Worm (Caenorhabditis elegans) whole organism, young adult: Measurements from ENCODE around the gene cyc-2.1.
A peak's percentile ranks its signal among the peaks of the same experiment; 100 is the strongest.

Experiments
- B0019.2 ChIP-seq: fragments of 200-800 bp; sonication (Bioruptor generic); conservative IDR thresholded peaks from 2 replicates; pipeline ENCODE4 v1.3.6; 2022; ENCODE audit warnings: missing genetic modification reagents, missing genetic modification characterization, missing compliant biosample characterization
- B0035.1 ChIP-seq: sonication (generic microtip); optimal IDR thresholded peaks from 2 replicates; lab custom pipeline; 2016; ENCODE audit warnings: missing genetic modification characterization, mild to moderate bottlenecking, missing compliant biosample characterization, missing genotype, missing genetic modification reagents
- B0336.3 ChIP-seq: fragments of 200-800 bp; sonication (Bioruptor generic); IDR thresholded peaks from 2 replicates; pipeline ENCODE4 v1.3.6; 2022; ENCODE audit warnings: missing genetic modification characterization, missing compliant biosample characterization
- C06A6.2 ChIP-seq: fragments of 200-800 bp; sonication (Bioruptor generic); conservative IDR thresholded peaks from 2 replicates; pipeline ENCODE4 v1.3.6; 2022; ENCODE audit warnings: missing genetic modification characterization, missing compliant biosample characterization
- F22D6.2 ChIP-seq: sonication (generic microtip); optimal IDR thresholded peaks from 2 replicates; lab custom pipeline; 2016; ENCODE audit warnings: mild to moderate bottlenecking, missing genetic modification characterization, missing compliant biosample characterization
- F33H1.4 ChIP-seq: fragments of 200-800 bp; sonication (Bioruptor generic); IDR thresholded peaks from 2 replicates; pipeline ENCODE4 v1.3.6; 2022; ENCODE audit warnings: missing genetic modification reagents, missing genetic modification characterization, missing compliant biosample characterization
- Y53F4B.3 ChIP-seq: fragments of 200-800 bp; sonication (Bioruptor generic); IDR thresholded peaks from 2 replicates; pipeline ENCODE4 v1.3.6; 2022; ENCODE audit warnings: missing genetic modification reagents, missing genetic modification characterization, missing compliant biosample characterization
- Y67H2A.10 ChIP-seq: fragments of 200-800 bp; sonication (Bioruptor generic); conservative IDR thresholded peaks from 2 replicates; pipeline ENCODE4 v1.3.6; 2022; ENCODE audit warnings: missing genetic modification reagents, missing genetic modification characterization, missing compliant biosample characterization
- Y79H2A.3 ChIP-seq: fragments of 200-800 bp; sonication (Bioruptor generic); conservative IDR thresholded peaks from 2 replicates; pipeline ENCODE4 v1.3.6; 2022; ENCODE audit warnings: missing genetic modification reagents, missing genetic modification characterization, missing compliant biosample characterization
- atf-7 ChIP-seq: sonication (generic microtip); optimal IDR thresholded peaks from 2 replicates; lab custom pipeline; 2017; ENCODE audit warnings: mild to moderate bottlenecking, missing genetic modification characterization, missing compliant biosample characterization
- attf-3 ChIP-seq: fragments of 200-800 bp; sonication (Bioruptor generic); conservative IDR thresholded peaks from 2 replicates; pipeline ENCODE4 v1.3.6; 2022; ENCODE audit warnings: missing genetic modification reagents, missing genetic modification characterization, missing compliant biosample characterization
- bed-1 ChIP-seq: fragments of 200-800 bp; sonication (Bioruptor generic); IDR thresholded peaks from 2 replicates; pipeline ENCODE4 v1.3.6; 2022; ENCODE audit warnings: missing genetic modification reagents, missing genetic modification characterization, missing compliant biosample characterization
- cebp-1 ChIP-seq, 2 experiments: fragments of 200-800 bp in 1 of 2; sonication (Bioruptor generic) in 1 of 2; sonication (generic microtip) in 1 of 2; IDR thresholded peaks in 1 of 2; optimal IDR thresholded peaks in 1 of 2; 2 replicates each; pipeline versions ENCODE4 v1.3.6 to Lab custom; 2017 to 2022; ENCODE audit warnings: missing compliant biosample characterization in 2 of 2, missing genetic modification characterization in 2 of 2, mild to moderate bottlenecking in 1 of 2, missing genetic modification reagents in 1 of 2, moderate library complexity in 1 of 2
- ceh-27 ChIP-seq: fragments of 200-800 bp; sonication (Bioruptor generic); optimal IDR thresholded peaks from 2 replicates; lab custom pipeline; 2018; ENCODE audit warnings: mild to moderate bottlenecking, missing genetic modification characterization, moderate library complexity, missing compliant biosample characterization
- ceh-91 ChIP-seq: fragments of 200-800 bp; sonication (Bioruptor generic); IDR thresholded peaks from 2 replicates; pipeline ENCODE4 v1.3.6; 2022; ENCODE audit warnings: missing genetic modification reagents, missing genetic modification characterization, missing compliant biosample characterization
- dox-1 ChIP-seq: fragments of 200-800 bp; sonication (Bioruptor generic); IDR thresholded peaks from 2 replicates; pipeline ENCODE4 v1.3.6; 2022; ENCODE audit warnings: missing genetic modification reagents, missing genetic modification characterization, missing compliant biosample characterization
- egl-44 ChIP-seq: fragments of 200-800 bp; sonication (Bioruptor generic); IDR thresholded peaks from 2 replicates; pipeline ENCODE4 v1.3.6; 2022; ENCODE audit warnings: missing genetic modification reagents, missing genetic modification characterization, missing compliant biosample characterization
- egrh-3 ChIP-seq: fragments of 200-800 bp; sonication (Bioruptor generic); IDR thresholded peaks from 2 replicates; pipeline ENCODE4 v1.3.6; 2022; ENCODE audit warnings: missing genetic modification reagents, missing genetic modification characterization, missing compliant biosample characterization
- gei-17 ChIP-seq: fragments of 200-800 bp; sonication (Bioruptor generic); optimal IDR thresholded peaks from 2 replicates; lab custom pipeline; 2018; ENCODE audit warnings: mild to moderate bottlenecking, missing genetic modification characterization, missing compliant biosample characterization
- hmg-1.2 ChIP-seq: fragments of 200-800 bp; sonication (Bioruptor generic); IDR thresholded peaks from 2 replicates; pipeline ENCODE4 v1.3.6; 2022; ENCODE audit warnings: missing genetic modification reagents, missing genetic modification characterization, missing compliant biosample characterization
- hmg-20 ChIP-seq: fragments of 200-800 bp; sonication (Bioruptor generic); IDR thresholded peaks from 2 replicates; pipeline ENCODE4 v1.3.6; 2022; ENCODE audit warnings: missing genetic modification reagents, missing genetic modification characterization, missing compliant biosample characterization
- let-607 ChIP-seq, 2 experiments: fragments of 200-800 bp in 1 of 2; sonication (Bioruptor generic) in 1 of 2; sonication (generic microtip) in 1 of 2; optimal IDR thresholded peaks; 2 replicates each; lab custom pipeline; 2016 to 2018; ENCODE audit warnings: mild to moderate bottlenecking in 2 of 2, missing compliant biosample characterization in 2 of 2, missing genetic modification characterization in 2 of 2, moderate library complexity in 2 of 2, missing genotype in 1 of 2
- lin-35 ChIP-seq, 3 experiments: fragments of 150-350 bp in 2 of 3; sonication (generic microtip) in 1 of 3; optimal IDR thresholded peaks; 2 replicates each; lab custom pipeline; 2014 to 2018; ENCODE audit warnings: missing biosample characterization in 3 of 3, missing genetic modification characterization in 3 of 3, missing genetic modification reagents in 3 of 3
- lin-54 ChIP-seq: fragments of 200-800 bp; sonication (Bioruptor generic); optimal IDR thresholded peaks from 2 replicates; lab custom pipeline; 2018; ENCODE audit warnings: mild to moderate bottlenecking, missing genetic modification characterization, missing compliant biosample characterization
- madf-3 ChIP-seq: fragments of 200-800 bp; sonication (Bioruptor generic); IDR thresholded peaks from 2 replicates; pipeline ENCODE4 v1.3.6; 2022; ENCODE audit warnings: missing genetic modification reagents, missing genetic modification characterization, missing compliant biosample characterization
- madf-8 ChIP-seq: fragments of 200-800 bp; sonication (Bioruptor generic); conservative IDR thresholded peaks from 2 replicates; pipeline ENCODE4 v1.3.6; 2022; ENCODE audit warnings: missing genetic modification reagents, missing genetic modification characterization, missing compliant biosample characterization
- mcd-1 ChIP-seq: fragments of 200-800 bp; sonication (Bioruptor generic); IDR thresholded peaks from 2 replicates; pipeline ENCODE4 v1.3.6; 2022; ENCODE audit warnings: missing genetic modification reagents, missing genetic modification characterization, missing compliant biosample characterization
- mel-28 ChIP-seq: sonication (generic microtip); optimal IDR thresholded peaks from 2 replicates; lab custom pipeline; 2016; ENCODE audit warnings: borderline replicate concordance, mild to moderate bottlenecking, missing genetic modification characterization, missing compliant biosample characterization
- nhr-90 ChIP-seq: sonication (generic microtip); optimal IDR thresholded peaks from 2 replicates; lab custom pipeline; 2016; ENCODE audit warnings: missing genotype, mild to moderate bottlenecking, missing genetic modification characterization, missing compliant biosample characterization
- rec-8 ChIP-seq, 2 experiments: sonication (generic microtip); optimal IDR thresholded peaks; 2 replicates each; lab custom pipeline; 2016; ENCODE audit warnings: mild to moderate bottlenecking in 2 of 2, missing genetic modification characterization in 2 of 2, missing genetic modification reagents in 2 of 2, missing genotype in 2 of 2, missing biosample characterization in 1 of 2, missing compliant biosample characterization in 1 of 2, moderate library complexity in 1 of 2
- repo-1 ChIP-seq: sonication (generic microtip); optimal IDR thresholded peaks from 2 replicates; lab custom pipeline; 2017; ENCODE audit warnings: mild to moderate bottlenecking, missing genetic modification characterization, missing compliant biosample characterization
- sea-2 ChIP-seq: fragments of 200-800 bp; sonication (Bioruptor generic); IDR thresholded peaks from 2 replicates; pipeline ENCODE4 v1.3.6; 2022; ENCODE audit warnings: missing genetic modification characterization, missing compliant biosample characterization
- somi-1 ChIP-seq: fragments of 200-800 bp; sonication (Bioruptor generic); optimal IDR thresholded peaks from 2 replicates; lab custom pipeline; 2018; ENCODE audit warnings: mild to moderate bottlenecking, missing genetic modification characterization, missing compliant biosample characterization
- tbp1 ChIP-seq: fragments of 200-800 bp; sonication (Bioruptor generic); optimal IDR thresholded peaks from 2 replicates; lab custom pipeline; 2018; ENCODE audit warnings: mild to moderate bottlenecking, missing genetic modification characterization, missing compliant biosample characterization
- ztf-18 ChIP-seq: sonication (generic microtip); optimal IDR thresholded peaks from 2 replicates; lab custom pipeline; 2016; ENCODE audit warnings: missing genotype, mild to moderate bottlenecking, missing genetic modification characterization, missing compliant biosample characterization
- ztf-25 ChIP-seq: fragments of 200-800 bp; sonication (Bioruptor generic); IDR thresholded peaks from 2 replicates; pipeline ENCODE4 v1.3.6; 2022; ENCODE audit warnings: missing genetic modification reagents, missing genetic modification characterization, missing compliant biosample characterization
- ztf-28 ChIP-seq: fragments of 200-800 bp; sonication (Bioruptor generic); IDR thresholded peaks from 2 replicates; pipeline ENCODE4 v1.3.6; 2022; ENCODE audit warnings: missing genetic modification reagents, missing genetic modification characterization, missing compliant biosample characterization

The cyc-2.1 gene

DNA sequence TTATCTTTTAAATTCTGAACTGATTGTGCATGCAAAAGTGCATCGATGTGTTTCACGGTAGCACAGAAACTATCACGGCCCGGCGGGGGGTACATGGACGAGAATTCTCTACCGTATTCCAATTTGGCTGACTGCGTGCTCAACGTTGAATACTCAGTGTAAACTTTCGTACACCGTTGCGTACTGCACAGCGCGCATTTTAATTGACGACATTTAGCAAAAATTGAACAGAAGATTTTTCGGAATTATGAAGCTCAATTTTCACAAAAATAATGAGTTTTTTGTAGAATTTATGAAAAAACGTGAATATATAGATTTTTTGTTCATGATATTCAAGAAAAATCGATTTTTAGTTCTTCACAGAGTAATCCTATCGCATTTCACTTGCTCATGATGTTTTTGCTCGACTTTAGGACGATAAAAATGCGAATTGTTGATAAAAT, 23.3 kb downstream of the cyc-2.1 start (continued):
- TF ChIP-seq ztf-28 (GFP tag; lab: Robert Waterston, UW) (peak; percentile 99), madf-8 (GFP tag; lab: Robert Waterston, UW) (peak; percentile 89), tbp1 (GFP tag; lab: Kevin White, UChicago) (peak; percentile 38), cebp-1 (GFP tag; IDR thresholded peaks at IDR 0.05; lab: Robert Waterston, UW) (peak; percentile 97), cebp-1 (tag; optimal IDR thresholded peaks at IDR 0.05; lab: Kevin White, UChicago) (peak; percentile 91), B0019.2 (peak; percentile 95), attf-3 (GFP tag; lab: Robert Waterston, UW) (peak; percentile 91), mcd-1 (GFP tag; lab: Robert Waterston, UW) (peak; percentile 100), egrh-3 (GFP tag; lab: Robert Waterston, UW) (peak; percentile 87), let-607 (tag; optimal IDR thresholded peaks at IDR 0.05; lab: Kevin White, UChicago) (peak; percentile 24 to 95), ceh-91 (GFP tag; lab: Robert Waterston, UW) (peak; percentile 98), lin-54 (GFP tag; lab: Kevin White, UChicago) (peak; percentile 79), hmg-20 (GFP tag; lab: Robert Waterston, UW) (peak; percentile 97), nhr-90 (tag; lab: Kevin White, UChicago) (peak; percentile 69), C06A6.2 (GFP tag; lab: Robert Waterston, UW) (peak; percentile 99), hmg-1.2 (GFP tag; lab: Robert Waterston, UW) (peak; percentile 100), ztf-25 (GFP tag; lab: Robert Waterston, UW) (peak; percentile 98), ztf-18 (tag; lab: Kevin White, UChicago) (peak; percentile 83), egl-44 (GFP tag; lab: Robert Waterston, UW) (peak; percentile 98), rec-8 (tag; optimal IDR thresholded peaks at IDR 0.05; lab: Kevin White, UChicago) (peak in 1 of 2 experiments; percentile 27), F33H1.4 (GFP tag; lab: Robert Waterston, UW) (peak; percentile 97), bed-1 (GFP tag; lab: Robert Waterston, UW) (peak; percentile 100), ceh-27 (GFP tag; lab: Kevin White, UChicago) (peak; percentile 42), lin-35 (GFP tag; optimal IDR thresholded peaks at IDR 0.05; lab: Kevin White, UChicago) (peak in 1 of 3 experiments; percentile 77), repo-1 (tag; lab: Kevin White, UChicago) (peak; percentile 72), F22D6.2 (tag; lab: Kevin White, UChicago) (peak; percentile 88), gei-17 (GFP tag; lab: Kevin White, UChicago) (peak; percentile 73), madf-3 (peak; percentile 98), B0035.1 (tag; lab: Kevin White, UChicago) (peak; percentile 76), mel-28 (tag; lab: Kevin White, UChicago) (peak; percentile 12), somi-1 (GFP tag; lab: Kevin White, UChicago) (peak; percentile 94), atf-7 (tag; lab: Kevin White, UChicago) (peak; percentile 80), Y53F4B.3 (GFP tag; lab: Robert Waterston, UW) (peak; percentile 83), Y67H2A.10 (GFP tag; lab: Robert Waterston, UW) (peak; percentile 97), B0336.3 (GFP tag; lab: Robert Waterston, UW) (peak; percentile 92), Y79H2A.3 (GFP tag; lab: Robert Waterston, UW) (peak; percentile 95), dox-1 (GFP tag; lab: Robert Waterston, UW) (peak; percentile 100), sea-2 (peak; percentile 99)
